Worm (Caenorhabditis elegans): ENCODE data around the gene fmo-5.

ce11 chrV:899087-899486 is 4.4 kb downstream of the fmo-5 start, which contains the start of gene nas-32:
- no peak for TF ChIP-seq Y67H2A.10 (GFP tag; conservative IDR thresholded peaks at IDR 0.05)
- no peak for TF ChIP-seq zfh-2 (GFP tag; conservative IDR thresholded peaks at IDR 0.05)
- no peak for TF ChIP-seq K11D2.4 (GFP tag; IDR thresholded peaks at IDR 0.05)
- TF ChIP-seq ama-1 (optimal IDR thresholded peaks at IDR 0.05), result no peak
- TF ChIP-seq ama-1 (GFP tag; optimal IDR thresholded peaks at IDR 0.05), result no peak
- no peak for TF ChIP-seq F49E8.2 (tag; optimal IDR thresholded peaks at IDR 0.05; ENCODE audit: insufficient read depth)
- TF ChIP-seq B0336.3 (GFP tag; IDR thresholded peaks at IDR 0.05), result no peak
- TF ChIP-seq snpc-4 (GFP tag; optimal IDR thresholded peaks at IDR 0.05), result no peak
- TF ChIP-seq snpc-4 (tag; optimal IDR thresholded peaks at IDR 0.05), result no peak
- TF ChIP-seq Y56A3A.18 (GFP tag; IDR thresholded peaks at IDR 0.05), result no peak
- TF ChIP-seq ztf-22 (GFP tag; optimal IDR thresholded peaks at IDR 0.05), result no peak
- no peak for TF ChIP-seq unc-130 (GFP tag; optimal IDR thresholded peaks at IDR 0.05)
- no peak for TF ChIP-seq attf-5 (GFP tag; optimal IDR thresholded peaks at IDR 0.05)
- TF ChIP-seq pha-4 (tag; optimal IDR thresholded peaks at IDR 0.05), result no peak
- TF ChIP-seq unc-62 (GFP tag; optimal IDR thresholded peaks at IDR 0.05), result no peak

All from whole organism, young adult.